Fruit fly (Drosophila melanogaster): ENCODE results near the gene Gdi.

DNA sequence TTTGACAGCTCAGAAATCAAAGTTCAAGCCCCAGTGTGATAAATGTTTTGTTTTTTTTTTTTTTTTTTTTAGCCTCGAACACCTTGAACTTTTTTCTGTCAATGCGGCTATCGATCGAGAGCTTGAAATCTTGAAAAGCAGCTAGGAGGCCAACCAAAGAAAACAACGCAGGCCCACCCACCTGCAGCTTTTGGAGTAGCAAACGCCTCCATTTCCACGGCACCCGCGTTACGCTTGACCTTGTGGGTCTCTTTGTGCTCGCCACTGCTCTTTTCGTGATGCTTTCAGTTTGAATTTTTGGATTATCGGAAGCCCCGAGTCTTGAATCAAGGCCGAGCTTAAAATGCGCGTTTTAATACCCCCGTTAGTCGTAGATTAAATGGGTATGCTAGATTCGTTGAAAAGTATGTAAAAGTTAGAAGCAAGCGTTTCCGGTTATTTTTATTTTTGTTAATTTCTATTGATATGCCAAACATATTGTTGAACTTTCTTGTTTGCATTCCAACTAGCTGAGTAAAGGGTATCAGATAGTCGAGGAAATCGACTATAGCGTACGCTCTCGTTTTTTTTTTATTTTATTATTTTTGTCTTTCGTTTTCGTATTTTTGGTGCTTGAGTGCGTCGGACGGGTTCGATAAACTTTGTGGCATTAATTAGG, 8.2 kb upstream of the Gdi start:
- TF ChIP-seq CTCF (optimal IDR thresholded peaks at IDR 0.05) (no peak), CG8478 (optimal IDR thresholded peaks at IDR 0.05) (no peak)

Data from S2 (cell line).